Fruit fly (Drosophila melanogaster) whole organism, adult: ENCODE results near the gene tsh.

ENCODE experiments used
- CG11617 ChIP-seq: fragments of 200-800 bp; sonication (Bioruptor generic); optimal IDR thresholded peaks from 2 replicates; lab custom pipeline; 2017; ENCODE audit warnings: mild to moderate bottlenecking, missing biosample characterization, missing genetic modification reagents, missing genetic modification characterization
- CG12768 ChIP-seq: fragments of 200-800 bp; sonication (Bioruptor generic); optimal IDR thresholded peaks from 2 replicates; lab custom pipeline; 2017; ENCODE audit warnings: missing biosample characterization, missing genetic modification characterization, mild to moderate bottlenecking, moderate library complexity, missing genetic modification reagents
- CG14711 ChIP-seq: fragments of 200-800 bp; sonication (Bioruptor generic); optimal IDR thresholded peaks from 2 replicates; lab custom pipeline; 2018; ENCODE audit warnings: missing biosample characterization, mild to moderate bottlenecking, missing genetic modification characterization, moderate library complexity
- CG1620 ChIP-seq: fragments of 200-800 bp; sonication (Bioruptor generic); optimal IDR thresholded peaks from 2 replicates; lab custom pipeline; 2016; ENCODE audit warnings: missing biosample characterization, missing genetic modification characterization
- CG33017 ChIP-seq: fragments of 200-800 bp; sonication (Bioruptor generic); optimal IDR thresholded peaks from 2 replicates; lab custom pipeline; 2018; ENCODE audit warnings: missing biosample characterization, mild to moderate bottlenecking, missing genetic modification characterization, moderate library complexity
- CG5204 ChIP-seq: fragments of 200-800 bp; sonication (Bioruptor generic); optimal IDR thresholded peaks from 2 replicates; lab custom pipeline; 2016; ENCODE audit warnings: missing biosample characterization, missing genetic modification characterization
- CG7045 ChIP-seq: fragments of 200-800 bp; sonication (Bioruptor generic); optimal IDR thresholded peaks from 2 replicates; lab custom pipeline; 2017; ENCODE audit warnings: missing biosample characterization, mild to moderate bottlenecking, missing genetic modification characterization
- CG7101 ChIP-seq: fragments of 200-800 bp; sonication (Bioruptor generic); optimal IDR thresholded peaks from 2 replicates; lab custom pipeline; 2018; ENCODE audit warnings: missing biosample characterization, mild to moderate bottlenecking, missing genetic modification characterization, moderate library complexity
- Crg-1 ChIP-seq: fragments of 200-800 bp; sonication (Bioruptor generic); optimal IDR thresholded peaks from 2 replicates; lab custom pipeline; 2016; ENCODE audit warnings: missing biosample characterization, missing genetic modification characterization
- Hr96 ChIP-seq: fragments of 200-800 bp; sonication (Bioruptor generic); optimal IDR thresholded peaks from 2 replicates; lab custom pipeline; 2016; ENCODE audit warnings: missing biosample characterization, missing genetic modification characterization
- cnc ChIP-seq, 2 experiments: fragments of >200 bp; optimal IDR thresholded peaks; 2 replicates each; lab custom pipeline; 2017
- kay ChIP-seq: fragments of 200-800 bp; sonication (Bioruptor generic); peaks from one replicate; lab custom pipeline; 2016; ENCODE audit warnings: missing biosample characterization, missing genetic modification characterization, borderline replicate concordance
- ovo ChIP-seq: fragments of 200-800 bp; sonication (Bioruptor generic); optimal IDR thresholded peaks from 2 replicates; lab custom pipeline; 2016; ENCODE audit warnings: missing biosample characterization, missing genetic modification characterization
- tj ChIP-seq: fragments of 200-800 bp; sonication (Bioruptor generic); optimal IDR thresholded peaks from 3 replicates; lab custom pipeline; 2017; ENCODE audit warnings: missing biosample characterization, mild to moderate bottlenecking, missing genetic modification characterization, moderate library complexity

DNA sequence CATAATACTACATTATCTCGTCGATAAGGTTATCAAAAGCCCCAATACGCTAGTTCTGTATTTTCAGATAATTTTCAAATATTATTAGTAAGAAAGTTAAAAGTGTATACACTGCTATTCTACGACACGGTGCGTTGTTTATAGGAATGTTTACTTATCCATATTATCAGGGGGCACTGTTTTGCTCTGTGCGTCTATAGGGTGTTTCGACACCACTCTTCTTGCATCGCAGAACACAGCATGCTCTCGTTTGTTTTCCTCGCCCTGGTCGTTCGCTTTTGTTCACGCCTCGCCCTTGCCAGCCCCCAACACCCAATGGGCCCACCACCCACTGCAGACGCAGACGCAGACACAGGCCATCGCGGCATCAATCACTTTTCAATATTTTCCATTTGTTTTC, 57.9 kb downstream of the tsh start:
- TF ChIP-seq ovo (GFP tag; lab: Kevin White, UChicago) (no peak), CG11617 (no peak), CG7101 (no peak), tj (GFP tag; lab: Kevin White, UChicago) (no peak), CG5204 (GFP tag; lab: Kevin White, UChicago) (no peak), CG14711 (tag; lab: Kevin White, UChicago) (no peak), CG12768 (GFP tag; lab: Kevin White, UChicago) (no peak), CG7045 (GFP tag; lab: Kevin White, UChicago) (no peak), Crg-1 (GFP tag; lab: Kevin White, UChicago) (no peak), CG1620 (GFP tag; lab: Kevin White, UChicago) (no peak), Hr96 (GFP tag; lab: Kevin White, UChicago) (no peak), CG33017 (no peak), kay (GFP tag; lab: Kevin White, UChicago) (no peak), cnc (optimal IDR thresholded peaks at IDR 0.05; lab: Kevin White, UChicago) (no peak)
